Fruit fly (Drosophila melanogaster) whole organism, embryonic: Measurements from ENCODE around the gene ca.

Source experiments
- Aef1 ChIP-seq: fragments of 200-800 bp; sonication (Bioruptor generic); IDR thresholded peaks from 3 replicates; pipeline ENCODE4 v1.3.6; 2022; ENCODE audit warnings: missing biosample characterization, missing genetic modification characterization
- Antp ChIP-seq: fragments of 200-800 bp; sonication (Bioruptor generic); optimal IDR thresholded peaks from 3 replicates; lab custom pipeline; 2016; ENCODE audit warnings: missing biosample characterization, missing genetic modification characterization
- Atf6 ChIP-seq: fragments of 200-800 bp; sonication (Bioruptor generic); IDR thresholded peaks from 2 replicates; pipeline ENCODE4 v1.3.6; 2022; ENCODE audit warnings: missing biosample characterization, missing genetic modification characterization
- B-H2 ChIP-seq: fragments of 200-800 bp; sonication (Bioruptor generic); optimal IDR thresholded peaks from 2 replicates; lab custom pipeline; 2018; ENCODE audit warnings: missing biosample characterization, mild to moderate bottlenecking, missing genetic modification characterization
- CG1024 ChIP-seq: fragments of 200-800 bp; sonication (Bioruptor generic); IDR thresholded peaks from 2 replicates; pipeline ENCODE4 v1.3.6; 2022; ENCODE audit warnings: missing biosample characterization, missing genetic modification characterization
- CG10431 ChIP-seq: fragments of 200-800 bp; sonication (Bioruptor generic); optimal IDR thresholded peaks from 3 replicates; lab custom pipeline; 2018; ENCODE audit warnings: missing biosample characterization, mild to moderate bottlenecking, missing genetic modification characterization
- CG10979 ChIP-seq: fragments of 200-800 bp; sonication (Bioruptor generic); optimal IDR thresholded peaks from 2 replicates; lab custom pipeline; 2018; ENCODE audit warnings: missing biosample characterization, mild to moderate bottlenecking, missing genetic modification characterization, moderate library complexity
- CG11560 ChIP-seq: fragments of 200-800 bp; sonication (Bioruptor generic); IDR thresholded peaks from 3 replicates; pipeline ENCODE4 v1.3.6; 2022; ENCODE audit warnings: missing biosample characterization, missing genetic modification characterization
- CG13424 ChIP-seq: fragments of 200-800 bp; sonication (Bioruptor generic); optimal IDR thresholded peaks from 2 replicates; lab custom pipeline; 2019; ENCODE audit warnings: missing biosample characterization, mild to moderate bottlenecking, missing genetic modification characterization, moderate library complexity
- CG14014 ChIP-seq: fragments of 200-800 bp; sonication (Bioruptor generic); IDR thresholded peaks from 2 replicates; pipeline ENCODE4 v1.3.6; 2022; ENCODE audit warnings: missing biosample characterization, missing genetic modification characterization
- CG14441 ChIP-seq: fragments of 200-800 bp; sonication (Bioruptor generic); IDR thresholded peaks from 2 replicates; pipeline ENCODE4 v1.3.6; 2022; ENCODE audit warnings: missing biosample characterization, missing genetic modification characterization
- CG18262 ChIP-seq: fragments of 200-800 bp; optimal IDR thresholded peaks from 3 replicates; lab custom pipeline; 2019; ENCODE audit warnings: missing biosample characterization, mild to moderate bottlenecking, missing genetic modification characterization, moderate library complexity
- CG1832 ChIP-seq: fragments of 200-800 bp; sonication (Bioruptor generic); optimal IDR thresholded peaks from 2 replicates; lab custom pipeline; 2017; ENCODE audit warnings: missing biosample characterization, mild to moderate bottlenecking, missing genetic modification characterization, inconsistent platforms
- CG34224 ChIP-seq: fragments of 200-800 bp; sonication (Bioruptor generic); IDR thresholded peaks from 3 replicates; pipeline ENCODE4 v1.3.6; 2022; ENCODE audit warnings: missing biosample characterization, missing genetic modification characterization; ENCODE audit not compliant: partially characterized antibody
- CG6854 ChIP-seq: fragments of 200-800 bp; sonication (Bioruptor generic); optimal IDR thresholded peaks from 3 replicates; lab custom pipeline; 2017; ENCODE audit warnings: missing biosample characterization, mild to moderate bottlenecking, missing genetic modification characterization
- CG9817 ChIP-seq: fragments of 200-800 bp; sonication (Bioruptor generic); optimal IDR thresholded peaks from 2 replicates; lab custom pipeline; 2018; ENCODE audit warnings: missing biosample characterization, mild to moderate bottlenecking, missing genetic modification characterization, moderate library complexity
- Dip2 ChIP-seq: fragments of 200-800 bp; sonication (Bioruptor generic); IDR thresholded peaks from 2 replicates; pipeline ENCODE4 v1.3.6; 2022; ENCODE audit warnings: missing biosample characterization, missing genetic modification characterization
- Doc2 ChIP-seq: fragments of 200-800 bp; sonication (Bioruptor generic); IDR thresholded peaks from 2 replicates; pipeline ENCODE4 v1.3.6; 2022; ENCODE audit warnings: missing biosample characterization, missing genetic modification characterization
- E2f1 ChIP-seq: fragments of 200-800 bp; sonication (Bioruptor generic); IDR thresholded peaks from 2 replicates; pipeline ENCODE4 v1.3.6; 2022; ENCODE audit warnings: missing biosample characterization, missing genetic modification characterization
- Ets65A ChIP-seq: fragments of 200-800 bp; sonication (Bioruptor generic); peaks from one replicate; lab custom pipeline; 2016; ENCODE audit warnings: missing biosample characterization, missing genetic modification characterization
- Gsc ChIP-seq: fragments of 200-800 bp; sonication (Bioruptor generic); IDR thresholded peaks from 2 replicates; pipeline ENCODE4 v1.3.6; 2022; ENCODE audit warnings: missing biosample characterization, missing genetic modification characterization
- Mad ChIP-seq: fragments of 200-800 bp; sonication (Bioruptor generic); optimal IDR thresholded peaks from 2 replicates; lab custom pipeline; 2016; ENCODE audit warnings: missing biosample characterization, missing genetic modification characterization
- Max ChIP-seq: fragments of 200-800 bp; sonication (Bioruptor generic); optimal IDR thresholded peaks from 2 replicates; lab custom pipeline; 2016; ENCODE audit warnings: missing biosample characterization, mild to moderate bottlenecking, missing genetic modification characterization
- Mrtf ChIP-seq: fragments of 200-800 bp; sonication (Bioruptor generic); IDR thresholded peaks from 3 replicates; pipeline ENCODE4 v1.3.6; 2022; ENCODE audit warnings: missing biosample characterization, missing genetic modification characterization
- Nf-YA ChIP-seq: fragments of 200-800 bp; sonication (Bioruptor generic); IDR thresholded peaks from 2 replicates; pipeline ENCODE4 v1.3.6; 2022; ENCODE audit warnings: missing biosample characterization, missing genetic modification characterization
- NfI ChIP-seq: fragments of 200-800 bp; sonication (Bioruptor generic); optimal IDR thresholded peaks from 3 replicates; lab custom pipeline; 2018; ENCODE audit warnings: missing biosample characterization, mild to moderate bottlenecking, missing genetic modification characterization, moderate library complexity
- Stat92E ChIP-seq, 3 experiments: fragments of >200 bp in 2 of 3; fragments of 200-800 bp in 1 of 3; sonication (Bioruptor generic) in 1 of 3; optimal IDR thresholded peaks; 2 replicates each; lab custom pipeline; 2017 to 2019; ENCODE audit warnings: missing biosample characterization in 3 of 3, missing genetic modification characterization in 3 of 3, mild to moderate bottlenecking in 1 of 3, moderate library complexity in 1 of 3
- bab2 ChIP-seq: fragments of 200-800 bp; sonication (Bioruptor generic); optimal IDR thresholded peaks from 2 replicates; lab custom pipeline; 2016; ENCODE audit warnings: missing biosample characterization, missing genetic modification characterization
- cad ChIP-seq: fragments of >200 bp; optimal IDR thresholded peaks from 2 replicates; lab custom pipeline; 2017; ENCODE audit warnings: missing biosample characterization, missing genetic modification characterization
- cas ChIP-seq: fragments of 200-800 bp; sonication (Bioruptor generic); IDR thresholded peaks from 2 replicates; pipeline ENCODE4 v1.3.6; 2022; ENCODE audit warnings: missing biosample characterization, missing genetic modification characterization
- corto ChIP-seq: fragments of 200-800 bp; sonication (Bioruptor generic); optimal IDR thresholded peaks from 2 replicates; lab custom pipeline; 2016; ENCODE audit warnings: missing biosample characterization, mild to moderate bottlenecking, missing genetic modification characterization, moderate library complexity
- dysf ChIP-seq: fragments of 200-800 bp; sonication (Bioruptor generic); IDR thresholded peaks from 3 replicates; pipeline ENCODE4 v1.3.6; 2022; ENCODE audit warnings: missing biosample characterization, missing genetic modification characterization
- gsb-n ChIP-seq: fragments of 200-800 bp; sonication (Bioruptor generic); optimal IDR thresholded peaks from 3 replicates; lab custom pipeline; 2018; ENCODE audit warnings: missing biosample characterization, mild to moderate bottlenecking, missing genetic modification characterization
- kay ChIP-seq: fragments of 200-800 bp; sonication (Bioruptor generic); optimal IDR thresholded peaks from 2 replicates; lab custom pipeline; 2016; ENCODE audit warnings: missing biosample characterization, missing genetic modification characterization
- lbe ChIP-seq: fragments of 200-800 bp; sonication (Bioruptor generic); optimal IDR thresholded peaks from 2 replicates; lab custom pipeline; 2016; ENCODE audit warnings: missing biosample characterization, mild to moderate bottlenecking, missing genetic modification characterization
- nom ChIP-seq: fragments of 200-800 bp; sonication (Bioruptor generic); optimal IDR thresholded peaks from 2 replicates; lab custom pipeline; 2017; ENCODE audit warnings: missing biosample characterization, missing genetic modification characterization, mild to moderate bottlenecking, moderate library complexity, missing genetic modification reagents
- otp ChIP-seq: fragments of 200-800 bp; sonication (Bioruptor generic); IDR thresholded peaks from 3 replicates; pipeline ENCODE4, ENCODE4 v1.3.6; 2022; ENCODE audit warnings: missing biosample characterization, missing genetic modification characterization
- row ChIP-seq: fragments of 200-800 bp; sonication (Bioruptor generic); IDR thresholded peaks from 3 replicates; pipeline ENCODE4 v1.3.6; 2022; ENCODE audit warnings: missing biosample characterization, missing genetic modification characterization
- sim ChIP-seq: fragments of 200-800 bp; sonication (Bioruptor generic); IDR thresholded peaks from 2 replicates; pipeline ENCODE4 v1.3.6; 2022; ENCODE audit warnings: missing biosample characterization, missing genetic modification characterization
- tgo ChIP-seq: fragments of 200-800 bp; sonication (Bioruptor generic); IDR thresholded peaks from 3 replicates; pipeline ENCODE4 v1.3.6; 2022; ENCODE audit warnings: missing biosample characterization, missing genetic modification characterization
- tx ChIP-seq: fragments of 200-800 bp; sonication (Bioruptor generic); optimal IDR thresholded peaks from 2 replicates; lab custom pipeline; 2016; ENCODE audit warnings: missing biosample characterization, missing genetic modification characterization
- vvl ChIP-seq: fragments of 200-800 bp; sonication (Bioruptor generic); IDR thresholded peaks from 2 replicates; pipeline ENCODE4 v1.3.6; 2022; ENCODE audit warnings: missing biosample characterization, missing genetic modification characterization
- yki ChIP-seq: fragments of >200 bp; optimal IDR thresholded peaks from 3 replicates; lab custom pipeline; 2018

The ca gene

dm6 chr3R:29786016-29786996 is 20.3 kb upstream of the ca start (continued):
- TF ChIP-seq Aef1 (peak; percentile 39; the same call in 1 of the 3 replicates), Max (GFP tag; lab: Kevin White, UChicago) (peak; percentile 6), cas (GFP tag; lab: Robert Waterston, UW) (no peak), CG6854 (GFP tag; lab: Kevin White, UChicago) (no peak), Doc2 (GFP tag; lab: Robert Waterston, UW) (no peak), CG13424 (tag; lab: Kevin White, UChicago) (no peak), CG10431 (GFP tag; lab: Kevin White, UChicago) (no peak), NfI (GFP tag; lab: Kevin White, UChicago) (no peak), corto (GFP tag; lab: Kevin White, UChicago) (peak; percentile 46), CG14441 (GFP tag; lab: Robert Waterston, UW) (peak; percentile 56), tx (GFP tag; lab: Kevin White, UChicago) (no peak), yki (lab: Kevin White, UChicago) (no peak), nom (no peak), CG1832 (GFP tag; lab: Kevin White, UChicago) (no peak), vvl (GFP tag; lab: Robert Waterston, UW) (peak; percentile 66), Ets65A (GFP tag; lab: Kevin White, UChicago) (peak; percentile 87), lbe (GFP tag; lab: Kevin White, UChicago) (peak; percentile 80), CG18262 (no peak), tgo (0 out of 3 replicates have a peak, but pooled peaks have one; percentile 14), kay (GFP tag; lab: Kevin White, UChicago) (peak; percentile 5), Antp (GFP tag; lab: Kevin White, UChicago) (no peak), CG10979 (no peak), Mad (no peak), Nf-YA (GFP tag; lab: Robert Waterston, UW) (no peak), Atf6 (GFP tag; lab: Robert Waterston, UW) (peak; percentile 26; the same call in 1 of the 2 replicates), gsb-n (no peak), E2f1 (GFP tag; lab: Robert Waterston, UW) (0 out of 2 replicates have a peak, but pooled peaks have one; percentile 30), bab2 (GFP tag; lab: Kevin White, UChicago) (peak; percentile 18), dysf (GFP tag; lab: Robert Waterston, UW) (no peak), CG34224 (no peak), cad (GFP tag; lab: Kevin White, UChicago) (no peak), CG14014 (GFP tag; lab: Robert Waterston, UW) (0 out of 2 replicates have a peak, but pooled peaks have one; percentile 26), Mrtf (GFP tag; lab: Robert Waterston, UW) (no peak), sim (GFP tag; lab: Robert Waterston, UW) (no peak), Dip2 (GFP tag; lab: Robert Waterston, UW) (no peak), Stat92E (GFP tag; optimal IDR thresholded peaks at IDR 0.05; lab: Kevin White, UChicago) (no peak), Gsc (GFP tag; lab: Robert Waterston, UW) (no peak), CG11560 (tag; lab: Robert Waterston, UW) (no peak), CG1024 (GFP tag; lab: Robert Waterston, UW) (no peak), row (GFP tag; lab: Robert Waterston, UW) (0 out of 3 replicates have a peak, but pooled peaks have one; percentile 31), B-H2 (GFP tag; lab: Kevin White, UChicago) (no peak), otp (no peak), CG9817 (no peak)
